Fruit fly (Drosophila melanogaster): ENCODE data around the gene Jig.

The Jig gene

dm6 chr3R:14576692-14577646 is 16.2 kb downstream of the Jig start, which contains the start of gene stumps (continued):
- TF ChIP-seq bbx (GFP tag; IDR thresholded peaks at IDR 0.05; ENCODE audit: partially characterized antibody) (0 out of 2 replicates have a peak, but pooled peaks have one; percentile 7), Trl (optimal IDR thresholded peaks at IDR 0.05) (peak; percentile 61), Trl (GFP tag; optimal IDR thresholded peaks at IDR 0.05) (no peak), CG1603 (tag; optimal IDR thresholded peaks at IDR 0.05) (no peak), CG2199 (GFP tag; IDR thresholded peaks at IDR 0.05) (peak; percentile 70; the same call in 2 of the 3 replicates), Adf1 (GFP tag; IDR thresholded peaks at IDR 0.05) (peak; percentile 80), CG8290 (GFP tag; optimal IDR thresholded peaks at IDR 0.05) (peak; percentile 0), CG8290 (tag; optimal IDR thresholded peaks at IDR 0.05) (no peak), Dip2 (GFP tag; IDR thresholded peaks at IDR 0.05) (peak; percentile 32; the same call in 1 of the 2 replicates), CG10431 (GFP tag; optimal IDR thresholded peaks at IDR 0.05) (peak; percentile 25), Xbp1 (GFP tag; optimal IDR thresholded peaks at IDR 0.05) (no peak), pfk (GFP tag; optimal IDR thresholded peaks at IDR 0.05) (no peak), Med (GFP tag) (peak; percentile 73), CG1792 (GFP tag; optimal IDR thresholded peaks at IDR 0.05) (peak; percentile 16), CTCF (GFP tag; optimal IDR thresholded peaks at IDR 0.05) (peak; percentile 87), CG10979 (tag; optimal IDR thresholded peaks at IDR 0.05) (peak; percentile 81), Gsc (GFP tag; IDR thresholded peaks at IDR 0.05) (no peak), Sox100B (GFP tag; optimal IDR thresholded peaks at IDR 0.05) (peak; percentile 20), CG12769 (tag; optimal IDR thresholded peaks at IDR 0.05) (peak; percentile 78), tap (tag; optimal IDR thresholded peaks at IDR 0.05) (peak; percentile 14), sens (GFP tag) (peak; percentile 46), hkb (optimal IDR thresholded peaks at IDR 0.05) (no peak), hkb (GFP tag; IDR thresholded peaks at IDR 0.05) (peak; percentile 28; the same call in 1 of the 2 replicates), Dll (GFP tag; IDR thresholded peaks at IDR 0.05; ENCODE audit: partially characterized antibody) (0 out of 4 replicates have a peak, but pooled peaks have one; percentile 24), Deaf1 (tag; optimal IDR thresholded peaks at IDR 0.05) (peak; percentile 84), fd64A (GFP tag; optimal IDR thresholded peaks at IDR 0.05) (peak; percentile 0), so (GFP tag; IDR thresholded peaks at IDR 0.05) (peak; percentile 72; the same call in 2 of the 3 replicates), Blimp-1 (GFP tag; optimal IDR thresholded peaks at IDR 0.05) (no peak), vvl (GFP tag; IDR thresholded peaks at IDR 0.05) (peak; percentile 55; the same call in 1 of the 2 replicates), Nf-YB (GFP tag; optimal IDR thresholded peaks at IDR 0.05) (peak; percentile 23)

dm6 chr3R:14577803-14578493 is 17.2 kb downstream of the Jig start:
- TF ChIP-seq CG2889 (GFP tag; IDR thresholded peaks at IDR 0.05) (no peak), Asciz (GFP tag; optimal IDR thresholded peaks at IDR 0.05) (no peak), PHDP (tag; optimal IDR thresholded peaks at IDR 0.05) (peak; percentile 26), CG6689 (GFP tag; IDR thresholded peaks at IDR 0.05) (peak; percentile 39; the same call in 1 of the 2 replicates), gcm (GFP tag; optimal IDR thresholded peaks at IDR 0.05) (peak; percentile 18), bsh (GFP tag; optimal IDR thresholded peaks at IDR 0.05) (peak in 1 of 2 experiments; percentile 30), dmrt99B (tag; optimal IDR thresholded peaks at IDR 0.05) (peak; percentile 51), lab (GFP tag; optimal IDR thresholded peaks at IDR 0.05) (peak; percentile 5), CG12391 (tag; optimal IDR thresholded peaks at IDR 0.05) (peak; percentile 37), slou (GFP tag; optimal IDR thresholded peaks at IDR 0.05) (no peak), H15 (GFP tag; IDR thresholded peaks at IDR 0.05) (0 out of 3 replicates have a peak, but pooled peaks have one; percentile 9), tgo (GFP tag; IDR thresholded peaks at IDR 0.05) (0 out of 3 replicates have a peak, but pooled peaks have one; percentile 17), unc-4 (GFP tag; IDR thresholded peaks at IDR 0.05; ENCODE audit: partially characterized antibody) (no peak), CG8388 (GFP tag; optimal IDR thresholded peaks at IDR 0.05) (peak; percentile 10), eyg (GFP tag; optimal IDR thresholded peaks at IDR 0.05) (no peak), CG31441 (GFP tag; IDR thresholded peaks at IDR 0.05) (peak; percentile 46; the same call in 1 of the 2 replicates), CG17361 (GFP tag; IDR thresholded peaks at IDR 0.05) (peak; percentile 47; the same call in 2 of the 3 replicates), Nf-YB (GFP tag; optimal IDR thresholded peaks at IDR 0.05) (no peak), grau (tag; optimal IDR thresholded peaks at IDR 0.05) (peak; percentile 44)
